Worm (Caenorhabditis elegans) whole organism, young adult: Measurements from ENCODE around the gene nac-3.

Experiments used
- B0035.1 ChIP-seq: sonication (generic microtip); optimal IDR thresholded peaks from 2 replicates; lab custom pipeline; 2016; ENCODE audit warnings: missing genetic modification characterization, mild to moderate bottlenecking, missing compliant biosample characterization, missing genotype, missing genetic modification reagents
- B0261.1 ChIP-seq: sonication (generic microtip); optimal IDR thresholded peaks from 2 replicates; lab custom pipeline; 2016; ENCODE audit warnings: mild to moderate bottlenecking, missing genetic modification characterization, moderate library complexity, missing compliant biosample characterization
- C06A6.2 ChIP-seq: fragments of 200-800 bp; sonication (Bioruptor generic); conservative IDR thresholded peaks from 2 replicates; pipeline ENCODE4 v1.3.6; 2022; ENCODE audit warnings: missing genetic modification characterization, missing compliant biosample characterization
- F22D6.2 ChIP-seq: sonication (generic microtip); optimal IDR thresholded peaks from 2 replicates; lab custom pipeline; 2016; ENCODE audit warnings: mild to moderate bottlenecking, missing genetic modification characterization, missing compliant biosample characterization
- F33H1.4 ChIP-seq: fragments of 200-800 bp; sonication (Bioruptor generic); IDR thresholded peaks from 2 replicates; pipeline ENCODE4 v1.3.6; 2022; ENCODE audit warnings: missing genetic modification reagents, missing genetic modification characterization, missing compliant biosample characterization
- F57A8.1 ChIP-seq: fragments of 200-800 bp; sonication (Bioruptor generic); optimal IDR thresholded peaks from 2 replicates; lab custom pipeline; 2018; ENCODE audit warnings: mild to moderate bottlenecking, missing genetic modification characterization, moderate library complexity, missing compliant biosample characterization
- Y53F4B.3 ChIP-seq: fragments of 200-800 bp; sonication (Bioruptor generic); IDR thresholded peaks from 2 replicates; pipeline ENCODE4 v1.3.6; 2022; ENCODE audit warnings: missing genetic modification reagents, missing genetic modification characterization, missing compliant biosample characterization
- Y56A3A.18 ChIP-seq: fragments of 200-800 bp; sonication (Bioruptor generic); IDR thresholded peaks from 2 replicates; pipeline ENCODE4 v1.3.6; 2022; ENCODE audit warnings: missing genetic modification reagents, missing genetic modification characterization, missing compliant biosample characterization
- akir-1 ChIP-seq: fragments of 200-800 bp; sonication (Bioruptor generic); optimal IDR thresholded peaks from 2 replicates; lab custom pipeline; 2018; ENCODE audit warnings: mild to moderate bottlenecking, missing genetic modification characterization, moderate library complexity, missing compliant biosample characterization
- aptf-2 ChIP-seq: fragments of 200-800 bp; sonication (Bioruptor generic); conservative IDR thresholded peaks from 2 replicates; pipeline ENCODE4 v1.3.6; 2022; ENCODE audit warnings: missing genetic modification reagents, missing genetic modification characterization, missing compliant biosample characterization
- athp-1 ChIP-seq: sonication (generic microtip); optimal IDR thresholded peaks from 2 replicates; lab custom pipeline; 2017; ENCODE audit warnings: mild to moderate bottlenecking, missing genetic modification characterization, missing compliant biosample characterization
- attf-6 ChIP-seq: fragments of 200-800 bp; sonication (Bioruptor generic); IDR thresholded peaks from 2 replicates; pipeline ENCODE4 v1.3.6; 2022; ENCODE audit warnings: missing genetic modification reagents, missing genetic modification characterization, missing compliant biosample characterization
- bed-2 ChIP-seq: fragments of 200-800 bp; sonication (Bioruptor generic); IDR thresholded peaks from 2 replicates; pipeline ENCODE4 v1.3.6; 2022; ENCODE audit warnings: missing genetic modification reagents, missing genetic modification characterization, missing compliant biosample characterization
- cebp-2 ChIP-seq: fragments of 200-800 bp; sonication (Bioruptor generic); IDR thresholded peaks from 2 replicates; pipeline ENCODE4 v1.3.6; 2022; ENCODE audit warnings: missing genetic modification characterization, missing compliant biosample characterization
- ceh-40 ChIP-seq: fragments of 200-800 bp; sonication (Bioruptor generic); IDR thresholded peaks from 2 replicates; pipeline ENCODE4 v1.3.6; 2022; ENCODE audit warnings: missing genetic modification characterization, missing compliant biosample characterization
- ceh-79 ChIP-seq: sonication (generic microtip); optimal IDR thresholded peaks from 2 replicates; lab custom pipeline; 2017; ENCODE audit warnings: mild to moderate bottlenecking, missing genetic modification characterization, missing compliant biosample characterization
- dpff-1 ChIP-seq: sonication (generic microtip); optimal IDR thresholded peaks from 2 replicates; lab custom pipeline; 2017; ENCODE audit warnings: mild to moderate bottlenecking, missing genetic modification characterization, missing compliant biosample characterization
- egrh-3 ChIP-seq: fragments of 200-800 bp; sonication (Bioruptor generic); IDR thresholded peaks from 2 replicates; pipeline ENCODE4 v1.3.6; 2022; ENCODE audit warnings: missing genetic modification reagents, missing genetic modification characterization, missing compliant biosample characterization
- fkh-3 ChIP-seq: sonication (generic microtip); optimal IDR thresholded peaks from 2 replicates; lab custom pipeline; 2016; ENCODE audit warnings: mild to moderate bottlenecking, missing genetic modification characterization, missing compliant biosample characterization
- him-1 ChIP-seq: sonication (generic microtip); optimal IDR thresholded peaks from 2 replicates; lab custom pipeline; 2016; ENCODE audit warnings: missing genotype, missing genetic modification reagents, missing genetic modification characterization, missing compliant biosample characterization
- hmg-1.2 ChIP-seq: fragments of 200-800 bp; sonication (Bioruptor generic); IDR thresholded peaks from 2 replicates; pipeline ENCODE4 v1.3.6; 2022; ENCODE audit warnings: missing genetic modification reagents, missing genetic modification characterization, missing compliant biosample characterization
- hmg-20 ChIP-seq: fragments of 200-800 bp; sonication (Bioruptor generic); IDR thresholded peaks from 2 replicates; pipeline ENCODE4 v1.3.6; 2022; ENCODE audit warnings: missing genetic modification reagents, missing genetic modification characterization, missing compliant biosample characterization
- lag-1 ChIP-seq: fragments of 200-800 bp; sonication (Bioruptor generic); IDR thresholded peaks from 2 replicates; pipeline ENCODE4 v1.3.6; 2022; ENCODE audit warnings: missing genetic modification reagents, missing genetic modification characterization, missing compliant biosample characterization
- lsl-1 ChIP-seq: fragments of 200-800 bp; sonication (Bioruptor generic); optimal IDR thresholded peaks from 2 replicates; lab custom pipeline; 2018; ENCODE audit warnings: mild to moderate bottlenecking, missing genetic modification characterization, moderate library complexity, missing compliant biosample characterization
- mel-28 ChIP-seq: sonication (generic microtip); optimal IDR thresholded peaks from 2 replicates; lab custom pipeline; 2016; ENCODE audit warnings: borderline replicate concordance, mild to moderate bottlenecking, missing genetic modification characterization, missing compliant biosample characterization
- nfya-1 ChIP-seq: sonication (generic microtip); optimal IDR thresholded peaks from 2 replicates; lab custom pipeline; 2017; ENCODE audit warnings: antibody characterized with exemption, missing compliant biosample characterization, missing genetic modification characterization, borderline replicate concordance; ENCODE audit not compliant: insufficient read depth
- pbrm-1 ChIP-seq: fragments of 200-800 bp; sonication (Bioruptor generic); IDR thresholded peaks from 2 replicates; pipeline ENCODE4 v1.3.6; 2022; ENCODE audit warnings: missing genetic modification reagents, missing genetic modification characterization, missing compliant biosample characterization
- rec-8 ChIP-seq, 2 experiments: sonication (generic microtip); optimal IDR thresholded peaks; 2 replicates each; lab custom pipeline; 2016; ENCODE audit warnings: mild to moderate bottlenecking in 2 of 2, missing genetic modification characterization in 2 of 2, missing genetic modification reagents in 2 of 2, missing genotype in 2 of 2, missing biosample characterization in 1 of 2, missing compliant biosample characterization in 1 of 2, moderate library complexity in 1 of 2
- rpc-1 ChIP-seq, 2 experiments: fragments of 150-350 bp in 1 of 2; sonication (generic microtip) in 1 of 2; optimal IDR thresholded peaks; 2 replicates each; lab custom pipeline; 2014 to 2018; ENCODE audit warnings: missing biosample characterization in 1 of 2, missing genetic modification characterization in 1 of 2, missing genetic modification reagents in 1 of 2, missing genotype in 1 of 2
- unc-62 ChIP-seq: fragments of 150-350 bp; optimal IDR thresholded peaks from 2 replicates; lab custom pipeline; 2014; ENCODE audit warnings: missing biosample characterization, missing genetic modification reagents, missing genetic modification characterization
- ztf-22 ChIP-seq: fragments of 200-800 bp; sonication (Bioruptor generic); optimal IDR thresholded peaks from 2 replicates; lab custom pipeline; 2018; ENCODE audit warnings: mild to moderate bottlenecking, missing genetic modification characterization, moderate library complexity, missing compliant biosample characterization
- ztf-26 ChIP-seq: sonication (generic microtip); optimal IDR thresholded peaks from 2 replicates; lab custom pipeline; 2017; ENCODE audit warnings: missing genetic modification characterization, missing compliant biosample characterization
- ztf-28 ChIP-seq: fragments of 200-800 bp; sonication (Bioruptor generic); IDR thresholded peaks from 2 replicates; pipeline ENCODE4 v1.3.6; 2022; ENCODE audit warnings: missing genetic modification reagents, missing genetic modification characterization, missing compliant biosample characterization
- ztf-6 ChIP-seq: fragments of 200-800 bp; sonication (Bioruptor generic); IDR thresholded peaks from 2 replicates; pipeline ENCODE4 v1.3.6; 2022; ENCODE audit warnings: missing genetic modification reagents, missing genetic modification characterization, missing compliant biosample characterization

nac-3 gene

ce11 chrIII:10170265-10170664 lies 17.7 kb downstream of the nac-3 start:
- TF ChIP-seq aptf-2 (GFP tag; lab: Robert Waterston, UW) = no peak
- no peak for TF ChIP-seq unc-62 (GFP tag; lab: Kevin White, UChicago)
- no peak for TF ChIP-seq B0035.1 (tag; lab: Kevin White, UChicago)
- no peak for TF ChIP-seq akir-1 (GFP tag; lab: Kevin White, UChicago)
- TF ChIP-seq ceh-40 (GFP tag; lab: Robert Waterston, UW) = no peak
- no peak for TF ChIP-seq lag-1 (GFP tag; lab: Robert Waterston, UW)
- no peak for TF ChIP-seq him-1 (tag; lab: Kevin White, UChicago)
- no peak for TF ChIP-seq bed-2 (GFP tag; lab: Robert Waterston, UW)
- no peak for TF ChIP-seq pbrm-1
- TF ChIP-seq ztf-26 (tag; lab: Kevin White, UChicago) = no peak
- TF ChIP-seq nfya-1 (tag; lab: Kevin White, UChicago) = no peak
- no peak for TF ChIP-seq athp-1 (tag; lab: Kevin White, UChicago)
- TF ChIP-seq ztf-22 (GFP tag; lab: Kevin White, UChicago) = no peak
- TF ChIP-seq B0261.1 = no peak
- TF ChIP-seq rpc-1 (optimal IDR thresholded peaks at IDR 0.05; lab: Kevin White, UChicago) = no peak
- TF ChIP-seq rpc-1 (tag; optimal IDR thresholded peaks at IDR 0.05; lab: Kevin White, UChicago) = no peak
- no peak for TF ChIP-seq C06A6.2 (GFP tag; lab: Robert Waterston, UW)
- TF ChIP-seq ztf-6 (GFP tag; lab: Robert Waterston, UW) = no peak

- no peak for TF ChIP-seq lsl-1 (GFP tag; lab: Kevin White, UChicago)
- no peak for TF ChIP-seq rpc-1 (optimal IDR thresholded peaks at IDR 0.05; lab: Kevin White, UChicago)
- no peak for TF ChIP-seq rpc-1 (tag; optimal IDR thresholded peaks at IDR 0.05; lab: Kevin White, UChicago)
- no peak for TF ChIP-seq ceh-79 (tag; lab: Kevin White, UChicago)
- TF ChIP-seq him-1 (tag; lab: Kevin White, UChicago) = no peak
- no peak for TF ChIP-seq mel-28 (tag; lab: Kevin White, UChicago)
These were observed 25.4 kb downstream of the nac-3 start for ce11 chrIII:10178023-10178422.

ce11 chrIII:10178552-10178951 lies 26.0 kb downstream of the nac-3 start:
- TF ChIP-seq mel-28 (tag; lab: Kevin White, UChicago) (no peak), rec-8 (tag; optimal IDR thresholded peaks at IDR 0.05; lab: Kevin White, UChicago) (no peak), B0261.1 (no peak), fkh-3 (no peak), attf-6 (GFP tag; lab: Robert Waterston, UW) (no peak), Y53F4B.3 (GFP tag; lab: Robert Waterston, UW) (no peak), ztf-22 (GFP tag; lab: Kevin White, UChicago) (no peak), egrh-3 (GFP tag; lab: Robert Waterston, UW) (no peak), dpff-1 (tag; lab: Kevin White, UChicago) (no peak)
- TF ChIP-seq, all 124 proteins: peak for 0

- no peak for TF ChIP-seq F57A8.1
- TF ChIP-seq lag-1 (GFP tag; lab: Robert Waterston, UW) = no peak
- TF ChIP-seq cebp-2 (GFP tag; lab: Robert Waterston, UW) = no peak
- no peak for TF ChIP-seq F33H1.4 (GFP tag; lab: Robert Waterston, UW)
- TF ChIP-seq F22D6.2 = no peak
- TF ChIP-seq fkh-3 = no peak
- TF ChIP-seq rpc-1 (optimal IDR thresholded peaks at IDR 0.05; lab: Kevin White, UChicago) = no peak
- no peak for TF ChIP-seq rpc-1 (tag; optimal IDR thresholded peaks at IDR 0.05; lab: Kevin White, UChicago)
- TF ChIP-seq hmg-20 (GFP tag; lab: Robert Waterston, UW) = no peak
- no peak for TF ChIP-seq Y56A3A.18
- TF ChIP-seq ztf-28 = no peak
- TF ChIP-seq hmg-1.2 (GFP tag; lab: Robert Waterston, UW) = no peak
These were observed 26.8 kb downstream of the nac-3 start for ce11 chrIII:10179444-10179843.
